Worm (Caenorhabditis elegans): ENCODE measurements around the gene F17A2.13.

Gene F17A2.13

ce11 chrX:12280477-12280876 is 41.0 kb upstream of the F17A2.13 start, which contains the start of gene C04B4.1:
TSS of gene C04B4.1 (plus strand) at chrX:12280777.
- no peak for TF ChIP-seq pag-3 (tag; optimal IDR thresholded peaks at IDR 0.05; ENCODE audit: borderline replicate concordance)
- no peak for TF ChIP-seq hlh-15 (tag; optimal IDR thresholded peaks at IDR 0.05)
- TF ChIP-seq fax-1 (tag; optimal IDR thresholded peaks at IDR 0.05) = no peak
- no peak for TF ChIP-seq che-1 (tag; optimal IDR thresholded peaks at IDR 0.05)
- no peak for TF ChIP-seq ceh-9 (tag; optimal IDR thresholded peaks at IDR 0.05)
- TF ChIP-seq ceh-2 (tag; optimal IDR thresholded peaks at IDR 0.05) = no peak
- no peak for TF ChIP-seq mec-3 (tag; optimal IDR thresholded peaks at IDR 0.05; ENCODE audit: borderline replicate concordance)
- TF ChIP-seq Y22D7AL.16 (tag; optimal IDR thresholded peaks at IDR 0.05) = no peak
- no peak for TF ChIP-seq ceh-6 (GFP tag; optimal IDR thresholded peaks at IDR 0.05)
- TF ChIP-seq hlh-13 (GFP tag; optimal IDR thresholded peaks at IDR 0.05) = no peak
- no peak for TF ChIP-seq pax-1 (tag; optimal IDR thresholded peaks at IDR 0.05)
- TF ChIP-seq nhr-11 (tag; optimal IDR thresholded peaks at IDR 0.05) = no peak
- TF ChIP-seq elt-4 (tag; optimal IDR thresholded peaks at IDR 0.05) = no peak
- TF ChIP-seq pqm-1 (tag; optimal IDR thresholded peaks at IDR 0.05) = no peak
- TF ChIP-seq tbx-2 (tag; optimal IDR thresholded peaks at IDR 0.05) = no peak
- no peak for TF ChIP-seq fkh-10 (GFP tag; optimal IDR thresholded peaks at IDR 0.05)

ce11 chrX:12282911-12283310 is 38.5 kb upstream of the F17A2.13 start, which contains the start of gene C04B4.2:
TSS of gene C04B4.2 (plus strand) at chrX:12283281.
- no peak for TF ChIP-seq hlh-6 (tag; optimal IDR thresholded peaks at IDR 0.05)
- no peak for TF ChIP-seq lin-11 (tag; optimal IDR thresholded peaks at IDR 0.05)
- no peak for TF ChIP-seq nhr-232 (tag; optimal IDR thresholded peaks at IDR 0.05)
- TF ChIP-seq unc-42 (tag; optimal IDR thresholded peaks at IDR 0.05) = no peak
- TF ChIP-seq pha-4 (tag; optimal IDR thresholded peaks at IDR 0.05) = no peak
- no peak for TF ChIP-seq ceh-6 (GFP tag; optimal IDR thresholded peaks at IDR 0.05)
- TF ChIP-seq ceh-45 (GFP tag; IDR thresholded peaks at IDR 0.05) = no peak
- TF ChIP-seq Y22D7AL.16 (tag; optimal IDR thresholded peaks at IDR 0.05) = no peak
- no peak for TF ChIP-seq pros-1 (tag; optimal IDR thresholded peaks at IDR 0.05)
- no peak for TF ChIP-seq ceh-14 (tag; optimal IDR thresholded peaks at IDR 0.05)
- TF ChIP-seq lim-6 (tag; optimal IDR thresholded peaks at IDR 0.05) = no peak

- TF ChIP-seq pros-1 (tag; optimal IDR thresholded peaks at IDR 0.05) (no peak), ceh-34 (tag; optimal IDR thresholded peaks at IDR 0.05) (no peak), dve-1 (tag; optimal IDR thresholded peaks at IDR 0.05) (no peak), fkh-10 (GFP tag; optimal IDR thresholded peaks at IDR 0.05) (no peak), unc-86 (tag; optimal IDR thresholded peaks at IDR 0.05) (no peak), ceh-24 (tag; optimal IDR thresholded peaks at IDR 0.05) (no peak), tbx-2 (tag; optimal IDR thresholded peaks at IDR 0.05) (no peak), unc-3 (GFP tag; conservative IDR thresholded peaks at IDR 0.05) (no peak), unc-3 (tag; optimal IDR thresholded peaks at IDR 0.05) (no peak), fax-1 (tag; optimal IDR thresholded peaks at IDR 0.05) (no peak), ahr-1 (tag; optimal IDR thresholded peaks at IDR 0.05) (no peak)
Observed at ce11 chrX:12284161-12284560, 37.3 kb upstream of the F17A2.13 start.

- TF ChIP-seq lim-6 (tag; optimal IDR thresholded peaks at IDR 0.05) (no peak), T23F11.4 (GFP tag; optimal IDR thresholded peaks at IDR 0.05) (no peak), ama-1 (optimal IDR thresholded peaks at IDR 0.05) (no peak), fax-1 (tag; optimal IDR thresholded peaks at IDR 0.05) (no peak), ztf-16 (tag; optimal IDR thresholded peaks at IDR 0.05) (no peak), pax-1 (tag; optimal IDR thresholded peaks at IDR 0.05) (no peak), nhr-232 (tag; optimal IDR thresholded peaks at IDR 0.05) (no peak), eyg-1 (tag; optimal IDR thresholded peaks at IDR 0.05) (no peak), ceh-2 (tag; optimal IDR thresholded peaks at IDR 0.05) (no peak), C38D4.7 (GFP tag; optimal IDR thresholded peaks at IDR 0.05) (no peak), hlh-15 (tag; optimal IDR thresholded peaks at IDR 0.05) (no peak), ceh-22 (tag; optimal IDR thresholded peaks at IDR 0.05) (no peak), K02D7.2 (tag; optimal IDR thresholded peaks at IDR 0.05) (no peak), ceh-31 (tag; optimal IDR thresholded peaks at IDR 0.05) (no peak), elt-4 (tag; optimal IDR thresholded peaks at IDR 0.05) (no peak), ceh-19 (GFP tag; optimal IDR thresholded peaks at IDR 0.05) (no peak), hlh-30 (tag; optimal IDR thresholded peaks at IDR 0.05; ENCODE audit: insufficient read depth) (no peak)
Observed at ce11 chrX:12285496-12285895, 36.0 kb upstream of the F17A2.13 start, which contains the start of gene lips-2. TSS of gene lips-2 (plus strand) at chrX:12285796.
